Worm (Caenorhabditis elegans) whole organism, L4 larva: ENCODE measurements around the gene ptr-25.

Experiments used
- F37D6.2 ChIP-seq: sonication (generic microtip); optimal IDR thresholded peaks from 2 replicates; lab custom pipeline; 2016; ENCODE audit warnings: mild to moderate bottlenecking, missing genetic modification characterization, missing compliant biosample characterization
- R02D3.7 ChIP-seq: fragments of 150-350 bp; sonication (generic microtip); optimal IDR thresholded peaks from 3 replicates; lab custom pipeline; 2014; ENCODE audit warnings: missing biosample characterization, missing genetic modification characterization
- T26A8.4 ChIP-seq: fragments of 200-800 bp; sonication (Bioruptor generic); IDR thresholded peaks from 2 replicates; pipeline ENCODE4 v1.3.6; 2022; ENCODE audit warnings: missing genetic modification characterization, missing compliant biosample characterization
- ZK546.5 ChIP-seq, 2 experiments: sonication (generic microtip); optimal IDR thresholded peaks; 2 replicates each; lab custom pipeline; 2017; ENCODE audit warnings: missing biosample characterization in 2 of 2, missing genetic modification characterization in 2 of 2
- ama-1 ChIP-seq: fragments of 150-350 bp; optimal IDR thresholded peaks from 2 replicates; lab custom pipeline; 2014; ENCODE audit warnings: inconsistent platforms, mixed read lengths
- arid-1 ChIP-seq: fragments of 200-800 bp; sonication (Bioruptor generic); conservative IDR thresholded peaks from 2 replicates; pipeline ENCODE4 v1.3.6; 2022; ENCODE audit warnings: missing genetic modification reagents, missing genetic modification characterization, missing compliant biosample characterization
- ceh-82 ChIP-seq: sonication (generic microtip); optimal IDR thresholded peaks from 2 replicates; lab custom pipeline; 2017; ENCODE audit warnings: missing biosample characterization, missing genetic modification characterization
- ces-1 ChIP-seq: fragments of 150-350 bp; sonication (generic microtip); optimal IDR thresholded peaks from 4 replicates; lab custom pipeline; 2014; ENCODE audit warnings: missing biosample characterization, missing genetic modification reagents, missing genetic modification characterization
- daf-16 ChIP-seq, 3 experiments: sonication (generic microtip); optimal IDR thresholded peaks; 2 replicates each; lab custom pipeline; 2016 to 2017; ENCODE audit warnings: missing genetic modification characterization in 3 of 3, missing genetic modification reagents in 3 of 3, mild to moderate bottlenecking in 2 of 3, missing compliant biosample characterization in 2 of 3, missing biosample characterization in 1 of 3, moderate library complexity in 1 of 3
- dmd-9 ChIP-seq: fragments of 200-800 bp; sonication (Bioruptor generic); IDR thresholded peaks from 2 replicates; pipeline ENCODE4 v1.3.6; 2022; ENCODE audit warnings: missing genetic modification reagents, missing genetic modification characterization, missing compliant biosample characterization
- duxl-1 ChIP-seq: sonication (generic microtip); optimal IDR thresholded peaks from 2 replicates; lab custom pipeline; 2016; ENCODE audit warnings: mild to moderate bottlenecking, missing genetic modification characterization, moderate library complexity, missing compliant biosample characterization; ENCODE audit not compliant: poor library complexity
- egl-27 ChIP-seq: sonication (generic microtip); optimal IDR thresholded peaks from 3 replicates; lab custom pipeline; 2017; ENCODE audit warnings: missing biosample characterization, missing genetic modification reagents, missing genetic modification characterization
- jun-1 ChIP-seq: fragments of 150-350 bp; optimal IDR thresholded peaks from 2 replicates; lab custom pipeline; 2014; ENCODE audit warnings: missing biosample characterization, missing genetic modification reagents, missing genetic modification characterization
- lim-7 ChIP-seq: fragments of 200-800 bp; sonication (Bioruptor generic); IDR thresholded peaks from 2 replicates; pipeline ENCODE4 v1.3.6; 2022; ENCODE audit warnings: missing genetic modification characterization, missing compliant biosample characterization
- lin-1 ChIP-seq: fragments of 200-800 bp; sonication (Bioruptor generic); IDR thresholded peaks from 2 replicates; pipeline ENCODE4 v1.3.6; 2022; ENCODE audit warnings: missing genetic modification reagents, missing genetic modification characterization, missing compliant biosample characterization
- lin-13 ChIP-seq: fragments of 150-350 bp; optimal IDR thresholded peaks from 2 replicates; lab custom pipeline; 2014; ENCODE audit warnings: missing biosample characterization, missing genetic modification reagents, missing genetic modification characterization
- lin-15B ChIP-seq: fragments of 150-350 bp; sonication (generic microtip); optimal IDR thresholded peaks from 3 replicates; lab custom pipeline; 2014; ENCODE audit warnings: missing biosample characterization, missing genetic modification characterization
- lin-29 ChIP-seq: fragments of 200-800 bp; sonication (Bioruptor generic); IDR thresholded peaks from 2 replicates; pipeline ENCODE4 v1.3.6; 2022; ENCODE audit warnings: missing genetic modification reagents, missing genetic modification characterization, missing compliant biosample characterization
- lin-39 ChIP-seq: fragments of 150-350 bp; optimal IDR thresholded peaks from 2 replicates; lab custom pipeline; 2014; ENCODE audit warnings: missing biosample characterization, missing genetic modification reagents, missing genetic modification characterization
- lir-3 ChIP-seq: sonication (generic microtip); optimal IDR thresholded peaks from 2 replicates; lab custom pipeline; 2016; ENCODE audit warnings: mild to moderate bottlenecking, missing genetic modification characterization, missing compliant biosample characterization
- mdt-29 ChIP-seq: fragments of 200-800 bp; sonication (Bioruptor generic); IDR thresholded peaks from 2 replicates; pipeline ENCODE4 v1.3.6; 2022; ENCODE audit warnings: missing genetic modification reagents, missing genetic modification characterization, missing compliant biosample characterization
- mxl-3 ChIP-seq: fragments of 200-800 bp; sonication (Bioruptor generic); optimal IDR thresholded peaks from 2 replicates; lab custom pipeline; 2018; ENCODE audit warnings: mild to moderate bottlenecking, missing genetic modification characterization, missing compliant biosample characterization
- nhr-28 ChIP-seq: fragments of 150-350 bp; optimal IDR thresholded peaks from 2 replicates; lab custom pipeline; 2014; ENCODE audit warnings: missing biosample characterization, missing genetic modification characterization
- nhr-48 ChIP-seq: sonication (generic microtip); optimal IDR thresholded peaks from 2 replicates; lab custom pipeline; 2016; ENCODE audit warnings: mild to moderate bottlenecking, missing genetic modification characterization, missing compliant biosample characterization
- nhr-6 ChIP-seq: fragments of 150-350 bp; optimal IDR thresholded peaks from 2 replicates; lab custom pipeline; 2014; ENCODE audit warnings: missing biosample characterization, missing genetic modification characterization
- pha-4 ChIP-seq, 2 experiments: fragments of 150-350 bp in 1 of 2; fragments of 200-800 bp in 1 of 2; sonication (Bioruptor generic) in 1 of 2; IDR thresholded peaks in 1 of 2; optimal IDR thresholded peaks in 1 of 2; 2 replicates each; pipeline versions ENCODE4 v1.3.6 to Lab custom; 2014 to 2022; ENCODE audit warnings: missing genetic modification characterization in 2 of 2, missing genetic modification reagents in 2 of 2, missing biosample characterization in 1 of 2, missing compliant biosample characterization in 1 of 2
- pqm-1 ChIP-seq: sonication (generic microtip); optimal IDR thresholded peaks from 2 replicates; lab custom pipeline; 2017; ENCODE audit warnings: missing biosample characterization, missing genetic modification characterization
- saeg-2 ChIP-seq: fragments of 200-800 bp; sonication (Bioruptor generic); IDR thresholded peaks from 2 replicates; pipeline ENCODE4 v1.3.6; 2022; ENCODE audit warnings: missing genetic modification reagents, missing genetic modification characterization, missing compliant biosample characterization
- set-16 ChIP-seq: fragments of 200-800 bp; sonication (Bioruptor generic); IDR thresholded peaks from 2 replicates; pipeline ENCODE4 v1.3.6; 2022; ENCODE audit warnings: missing genetic modification reagents, missing genetic modification characterization, missing compliant biosample characterization
- spr-3 ChIP-seq: fragments of 200-800 bp; sonication (Bioruptor generic); optimal IDR thresholded peaks from 2 replicates; lab custom pipeline; 2018; ENCODE audit warnings: mild to moderate bottlenecking, missing genetic modification characterization, missing compliant biosample characterization
- tra-1 ChIP-seq: fragments of 200-800 bp; sonication (Bioruptor generic); IDR thresholded peaks from 2 replicates; pipeline ENCODE4 v1.3.6; 2022; ENCODE audit warnings: missing genetic modification reagents, missing genetic modification characterization, missing compliant biosample characterization
- unc-130 ChIP-seq: sonication (generic microtip); optimal IDR thresholded peaks from 2 replicates; lab custom pipeline; 2016; ENCODE audit warnings: missing genetic modification reagents, missing genetic modification characterization, missing compliant biosample characterization
- unc-39 ChIP-seq: sonication (generic microtip); optimal IDR thresholded peaks from 2 replicates; lab custom pipeline; 2017; ENCODE audit warnings: missing biosample characterization, missing genetic modification characterization
- unc-62 ChIP-seq, 3 experiments: fragments of 150-350 bp in 1 of 3; sonication (generic microtip); optimal IDR thresholded peaks in 2 of 3; peaks in 1 of 3; 1 replicate in 1 of 3; 2 replicates in 2 of 3; lab custom pipeline; 2014 to 2017; ENCODE audit warnings: missing biosample characterization in 3 of 3, missing genetic modification characterization in 3 of 3, missing genetic modification reagents in 3 of 3, missing genotype in 1 of 3
- zag-1 ChIP-seq: fragments of 150-350 bp; optimal IDR thresholded peaks from 2 replicates; lab custom pipeline; 2014; ENCODE audit warnings: missing biosample characterization, missing genetic modification characterization
- zfp-3 ChIP-seq: fragments of 200-800 bp; sonication (Bioruptor generic); conservative IDR thresholded peaks from 2 replicates; pipeline ENCODE4 v1.3.6; 2022; ENCODE audit warnings: missing genetic modification reagents, missing genetic modification characterization, missing compliant biosample characterization
- zip-2 ChIP-seq: fragments of 150-350 bp; optimal IDR thresholded peaks from 2 replicates; lab custom pipeline; 2014; ENCODE audit warnings: missing biosample characterization, missing genetic modification characterization

ptr-25 gene

ce11 chrIII:10537558-10537957 lies 49.6 kb downstream of the ptr-25 start (continued):
- no peak for TF ChIP-seq dmd-9 (GFP tag; lab: Robert Waterston, UW)
- TF ChIP-seq ces-1 (GFP tag; lab: Kevin White, UChicago), result no peak
- peak; percentile 14 for TF ChIP-seq duxl-1 (tag; lab: Kevin White, UChicago)
- no peak for TF ChIP-seq lin-29 (GFP tag; lab: Robert Waterston, UW)
- TF ChIP-seq lin-39 (tag; lab: Kevin White, UChicago), result no peak
- no peak for TF ChIP-seq pha-4 (GFP tag; IDR thresholded peaks at IDR 0.05; lab: Robert Waterston, UW)
- no peak for TF ChIP-seq pha-4 (tag; optimal IDR thresholded peaks at IDR 0.05; lab: Kevin White, UChicago)
- no peak for TF ChIP-seq mdt-29 (GFP tag; lab: Robert Waterston, UW)
- TF ChIP-seq spr-3, result no peak
- TF ChIP-seq nhr-6 (tag; lab: Kevin White, UChicago), result no peak
- TF ChIP-seq saeg-2 (GFP tag; lab: Robert Waterston, UW), result no peak
- TF ChIP-seq unc-39 (tag; lab: Kevin White, UChicago), result no peak
- no peak for TF ChIP-seq zip-2 (tag; lab: Kevin White, UChicago)
- no peak for TF ChIP-seq jun-1
- no peak for TF ChIP-seq ceh-82 (tag; lab: Kevin White, UChicago)
- no peak for TF ChIP-seq R02D3.7 (tag; lab: Kevin White, UChicago)
- TF ChIP-seq arid-1 (GFP tag; lab: Robert Waterston, UW), result 0 out of 2 replicates have a peak, but pooled peaks have one; percentile 24
- TF ChIP-seq lim-7, result no peak
- no peak for TF ChIP-seq lin-13 (GFP tag; lab: Kevin White, UChicago)
- TF ChIP-seq set-16 (GFP tag; lab: Robert Waterston, UW), result no peak
- no peak for TF ChIP-seq egl-27 (tag; lab: Kevin White, UChicago)
- TF ChIP-seq lin-1, result no peak
- no peak for TF ChIP-seq tra-1 (GFP tag; lab: Robert Waterston, UW)
- no peak for TF ChIP-seq ZK546.5 (tag; optimal IDR thresholded peaks at IDR 0.05; lab: Kevin White, UChicago)
- no peak for TF ChIP-seq lir-3 (tag; lab: Kevin White, UChicago)
- TF ChIP-seq F37D6.2 (tag; lab: Kevin White, UChicago), result no peak
- no peak for TF ChIP-seq nhr-48
- peak; percentile 2 for TF ChIP-seq nhr-28 (tag; lab: Kevin White, UChicago)
- TF ChIP-seq pqm-1 (tag; lab: Kevin White, UChicago), result no peak
- no peak for TF ChIP-seq lin-15B (tag; lab: Kevin White, UChicago)
- TF ChIP-seq zag-1 (tag; lab: Kevin White, UChicago), result no peak
- no peak for TF ChIP-seq daf-16 (GFP tag; optimal IDR thresholded peaks at IDR 0.05; lab: Kevin White, UChicago)
- peak; percentile 29 for TF ChIP-seq daf-16 (tag; optimal IDR thresholded peaks at IDR 0.05; lab: Kevin White, UChicago)
- no peak for TF ChIP-seq T26A8.4 (GFP tag; lab: Robert Waterston, UW)
- TF ChIP-seq unc-130, result no peak
- TF ChIP-seq mxl-3 (GFP tag; lab: Kevin White, UChicago), result peak; percentile 32
- no peak for TF ChIP-seq ama-1 (lab: Kevin White, UChicago)
- TF ChIP-seq zfp-3 (GFP tag; lab: Robert Waterston, UW), result 0 out of 2 replicates have a peak, but pooled peaks have one; percentile 52

ce11 chrIII:10538757-10539213 lies 50.9 kb downstream of the ptr-25 start, which contains the start of gene nlp-68:
nlp-68 (minus strand) TSS chrIII:10539163.
- TF ChIP-seq unc-62 (GFP tag; optimal IDR thresholded peaks at IDR 0.05 in 1 of 2; lab: Kevin White, UChicago), result peak in 1 of 2 experiments; percentile 44
- TF ChIP-seq unc-62 (tag; optimal IDR thresholded peaks at IDR 0.05; lab: Kevin White, UChicago), result no peak
- TF ChIP-seq lin-39 (tag; lab: Kevin White, UChicago), result no peak
- peak; percentile 67 for TF ChIP-seq set-16 (GFP tag; lab: Robert Waterston, UW)
- TF ChIP-seq, all 104 proteins: peak for 2
